Worm (Caenorhabditis elegans) whole organism, young adult: Measurements from ENCODE around the gene efn-2.
A peak's percentile ranks its signal among the peaks of the same experiment; 100 is the strongest.

Source experiments
- B0019.2 ChIP-seq: fragments of 200-800 bp; sonication (Bioruptor generic); conservative IDR thresholded peaks from 2 replicates; pipeline ENCODE4 v1.3.6; 2022; ENCODE audit warnings: missing genetic modification reagents, missing genetic modification characterization, missing compliant biosample characterization
- B0035.1 ChIP-seq: sonication (generic microtip); optimal IDR thresholded peaks from 2 replicates; lab custom pipeline; 2016; ENCODE audit warnings: missing genetic modification characterization, mild to moderate bottlenecking, missing compliant biosample characterization, missing genotype, missing genetic modification reagents
- B0336.3 ChIP-seq: fragments of 200-800 bp; sonication (Bioruptor generic); IDR thresholded peaks from 2 replicates; pipeline ENCODE4 v1.3.6; 2022; ENCODE audit warnings: missing genetic modification characterization, missing compliant biosample characterization
- D2030.7 ChIP-seq: fragments of 200-800 bp; sonication (Bioruptor generic); IDR thresholded peaks from 2 replicates; pipeline ENCODE4 v1.3.6; 2022; ENCODE audit warnings: missing genetic modification reagents, missing genetic modification characterization, missing compliant biosample characterization
- F10E7.11 ChIP-seq: sonication (generic microtip); optimal IDR thresholded peaks from 2 replicates; lab custom pipeline; 2017; ENCODE audit warnings: mild to moderate bottlenecking, missing genetic modification characterization, moderate library complexity, missing compliant biosample characterization
- F22D6.2 ChIP-seq: sonication (generic microtip); optimal IDR thresholded peaks from 2 replicates; lab custom pipeline; 2016; ENCODE audit warnings: mild to moderate bottlenecking, missing genetic modification characterization, missing compliant biosample characterization
- F33H1.4 ChIP-seq: fragments of 200-800 bp; sonication (Bioruptor generic); IDR thresholded peaks from 2 replicates; pipeline ENCODE4 v1.3.6; 2022; ENCODE audit warnings: missing genetic modification reagents, missing genetic modification characterization, missing compliant biosample characterization
- F37B4.10 ChIP-seq: fragments of 200-800 bp; sonication (Bioruptor generic); IDR thresholded peaks from 2 replicates; pipeline ENCODE4 v1.3.6; 2022; ENCODE audit warnings: missing genetic modification characterization, missing compliant biosample characterization
- F39B2.1 ChIP-seq: fragments of 200-800 bp; sonication (Bioruptor generic); IDR thresholded peaks from 2 replicates; pipeline ENCODE4 v1.3.6; 2022; ENCODE audit warnings: missing genetic modification reagents, missing genetic modification characterization, missing compliant biosample characterization
- Y53G8AR.9 ChIP-seq: fragments of 200-800 bp; sonication (Bioruptor generic); conservative IDR thresholded peaks from 2 replicates; pipeline ENCODE4 v1.3.6; 2022; ENCODE audit warnings: missing genetic modification reagents, missing genetic modification characterization, missing compliant biosample characterization
- Y67H2A.10 ChIP-seq: fragments of 200-800 bp; sonication (Bioruptor generic); conservative IDR thresholded peaks from 2 replicates; pipeline ENCODE4 v1.3.6; 2022; ENCODE audit warnings: missing genetic modification reagents, missing genetic modification characterization, missing compliant biosample characterization
- Y95B8A.8 ChIP-seq: fragments of 200-800 bp; sonication (Bioruptor generic); IDR thresholded peaks from 2 replicates; pipeline ENCODE4 v1.3.6; 2022; ENCODE audit warnings: missing genetic modification reagents, missing genetic modification characterization, missing compliant biosample characterization
- ZK185.1 ChIP-seq: sonication (generic microtip); optimal IDR thresholded peaks from 2 replicates; lab custom pipeline; 2016; ENCODE audit warnings: mild to moderate bottlenecking, missing genetic modification characterization, missing compliant biosample characterization; ENCODE audit not compliant: poor library complexity, severe bottlenecking
- attf-5 ChIP-seq: fragments of 200-800 bp; sonication (Bioruptor generic); optimal IDR thresholded peaks from 2 replicates; lab custom pipeline; 2018; ENCODE audit warnings: mild to moderate bottlenecking, missing genetic modification characterization, missing compliant biosample characterization
- ceh-27 ChIP-seq: fragments of 200-800 bp; sonication (Bioruptor generic); optimal IDR thresholded peaks from 2 replicates; lab custom pipeline; 2018; ENCODE audit warnings: mild to moderate bottlenecking, missing genetic modification characterization, moderate library complexity, missing compliant biosample characterization
- dpff-1 ChIP-seq: sonication (generic microtip); optimal IDR thresholded peaks from 2 replicates; lab custom pipeline; 2017; ENCODE audit warnings: mild to moderate bottlenecking, missing genetic modification characterization, missing compliant biosample characterization
- dpl-1 ChIP-seq: fragments of 150-350 bp; optimal IDR thresholded peaks from 2 replicates; lab custom pipeline; 2014; ENCODE audit warnings: missing biosample characterization, missing genetic modification reagents, missing genetic modification characterization
- efl-1 ChIP-seq: fragments of 150-350 bp; optimal IDR thresholded peaks from 2 replicates; lab custom pipeline; 2014; ENCODE audit warnings: missing biosample characterization, missing genetic modification reagents, missing genetic modification characterization
- fkh-3 ChIP-seq: sonication (generic microtip); optimal IDR thresholded peaks from 2 replicates; lab custom pipeline; 2016; ENCODE audit warnings: mild to moderate bottlenecking, missing genetic modification characterization, missing compliant biosample characterization
- hsf-1 ChIP-seq: fragments of 200-800 bp; sonication (Bioruptor generic); IDR thresholded peaks from 2 replicates; pipeline ENCODE4 v1.3.6; 2022; ENCODE audit warnings: missing genetic modification reagents, missing genetic modification characterization, missing compliant biosample characterization
- let-526 ChIP-seq: fragments of 200-800 bp; sonication (Bioruptor generic); IDR thresholded peaks from 2 replicates; pipeline ENCODE4 v1.3.6; 2022; ENCODE audit warnings: missing genetic modification reagents, missing genetic modification characterization, missing compliant biosample characterization
- let-607 ChIP-seq, 2 experiments: fragments of 200-800 bp in 1 of 2; sonication (Bioruptor generic) in 1 of 2; sonication (generic microtip) in 1 of 2; optimal IDR thresholded peaks; 2 replicates each; lab custom pipeline; 2016 to 2018; ENCODE audit warnings: mild to moderate bottlenecking in 2 of 2, missing compliant biosample characterization in 2 of 2, missing genetic modification characterization in 2 of 2, moderate library complexity in 2 of 2, missing genotype in 1 of 2
- lin-40 ChIP-seq: sonication (generic microtip); optimal IDR thresholded peaks from 2 replicates; lab custom pipeline; 2016; ENCODE audit warnings: missing genetic modification characterization, mild to moderate bottlenecking, missing compliant biosample characterization, missing genotype, missing genetic modification reagents
- lin-54 ChIP-seq: fragments of 200-800 bp; sonication (Bioruptor generic); optimal IDR thresholded peaks from 2 replicates; lab custom pipeline; 2018; ENCODE audit warnings: mild to moderate bottlenecking, missing genetic modification characterization, missing compliant biosample characterization
- madf-10 ChIP-seq: sonication (generic microtip); optimal IDR thresholded peaks from 2 replicates; lab custom pipeline; 2016; ENCODE audit warnings: mild to moderate bottlenecking, missing genetic modification characterization, missing compliant biosample characterization
- mcd-1 ChIP-seq: fragments of 200-800 bp; sonication (Bioruptor generic); IDR thresholded peaks from 2 replicates; pipeline ENCODE4 v1.3.6; 2022; ENCODE audit warnings: missing genetic modification reagents, missing genetic modification characterization, missing compliant biosample characterization
- mxl-1 ChIP-seq: sonication (generic microtip); optimal IDR thresholded peaks from 2 replicates; lab custom pipeline; 2016; ENCODE audit warnings: missing genetic modification characterization, missing compliant biosample characterization
- nhr-120 ChIP-seq: fragments of 200-800 bp; sonication (Bioruptor generic); IDR thresholded peaks from 2 replicates; pipeline ENCODE4 v1.3.6; 2022; ENCODE audit warnings: missing genetic modification characterization, missing compliant biosample characterization
- nhr-179 ChIP-seq: sonication (generic microtip); optimal IDR thresholded peaks from 2 replicates; lab custom pipeline; 2016; ENCODE audit warnings: mild to moderate bottlenecking, missing genetic modification characterization, missing compliant biosample characterization
- nhr-80 ChIP-seq: sonication (generic microtip); optimal IDR thresholded peaks from 2 replicates; lab custom pipeline; 2016; ENCODE audit warnings: missing genetic modification characterization, missing compliant biosample characterization
- rec-8 ChIP-seq, 2 experiments: sonication (generic microtip); optimal IDR thresholded peaks; 2 replicates each; lab custom pipeline; 2016; ENCODE audit warnings: mild to moderate bottlenecking in 2 of 2, missing genetic modification characterization in 2 of 2, missing genetic modification reagents in 2 of 2, missing genotype in 2 of 2, missing biosample characterization in 1 of 2, missing compliant biosample characterization in 1 of 2, moderate library complexity in 1 of 2
- sdz-38 ChIP-seq: sonication (generic microtip); optimal IDR thresholded peaks from 2 replicates; lab custom pipeline; 2016; ENCODE audit warnings: missing genotype, missing genetic modification characterization, missing compliant biosample characterization
- sea-2 ChIP-seq: fragments of 200-800 bp; sonication (Bioruptor generic); IDR thresholded peaks from 2 replicates; pipeline ENCODE4 v1.3.6; 2022; ENCODE audit warnings: missing genetic modification characterization, missing compliant biosample characterization
- snpc-3.4 ChIP-seq: sonication (generic microtip); optimal IDR thresholded peaks from 2 replicates; lab custom pipeline; 2017; ENCODE audit warnings: missing genetic modification characterization, mild to moderate bottlenecking, missing compliant biosample characterization, antibody characterized with exemption, moderate library complexity, missing genotype, missing genetic modification reagents
- tlf-1 ChIP-seq: fragments of 200-800 bp; sonication (Bioruptor generic); optimal IDR thresholded peaks from 2 replicates; lab custom pipeline; 2018; ENCODE audit warnings: mild to moderate bottlenecking, missing genetic modification characterization, missing compliant biosample characterization
- unc-130 ChIP-seq: sonication (generic microtip); optimal IDR thresholded peaks from 2 replicates; lab custom pipeline; 2016; ENCODE audit warnings: missing genetic modification reagents, missing genetic modification characterization, missing compliant biosample characterization
- unc-62 ChIP-seq: fragments of 150-350 bp; optimal IDR thresholded peaks from 2 replicates; lab custom pipeline; 2014; ENCODE audit warnings: missing biosample characterization, missing genetic modification reagents, missing genetic modification characterization
- zfh-2 ChIP-seq: fragments of 200-800 bp; sonication (Bioruptor generic); conservative IDR thresholded peaks from 2 replicates; pipeline ENCODE4 v1.3.6; 2022; ENCODE audit warnings: missing genetic modification reagents, missing genetic modification characterization, missing compliant biosample characterization
- ztf-18 ChIP-seq: sonication (generic microtip); optimal IDR thresholded peaks from 2 replicates; lab custom pipeline; 2016; ENCODE audit warnings: missing genotype, mild to moderate bottlenecking, missing genetic modification characterization, missing compliant biosample characterization
- ztf-22 ChIP-seq: fragments of 200-800 bp; sonication (Bioruptor generic); optimal IDR thresholded peaks from 2 replicates; lab custom pipeline; 2018; ENCODE audit warnings: mild to moderate bottlenecking, missing genetic modification characterization, moderate library complexity, missing compliant biosample characterization
- ztf-3 ChIP-seq: fragments of 200-800 bp; sonication (Bioruptor generic); optimal IDR thresholded peaks from 2 replicates; lab custom pipeline; 2018; ENCODE audit warnings: mild to moderate bottlenecking, missing genetic modification characterization, missing compliant biosample characterization
- ztf-6 ChIP-seq: fragments of 200-800 bp; sonication (Bioruptor generic); IDR thresholded peaks from 2 replicates; pipeline ENCODE4 v1.3.6; 2022; ENCODE audit warnings: missing genetic modification reagents, missing genetic modification characterization, missing compliant biosample characterization

Gene efn-2

DNA sequence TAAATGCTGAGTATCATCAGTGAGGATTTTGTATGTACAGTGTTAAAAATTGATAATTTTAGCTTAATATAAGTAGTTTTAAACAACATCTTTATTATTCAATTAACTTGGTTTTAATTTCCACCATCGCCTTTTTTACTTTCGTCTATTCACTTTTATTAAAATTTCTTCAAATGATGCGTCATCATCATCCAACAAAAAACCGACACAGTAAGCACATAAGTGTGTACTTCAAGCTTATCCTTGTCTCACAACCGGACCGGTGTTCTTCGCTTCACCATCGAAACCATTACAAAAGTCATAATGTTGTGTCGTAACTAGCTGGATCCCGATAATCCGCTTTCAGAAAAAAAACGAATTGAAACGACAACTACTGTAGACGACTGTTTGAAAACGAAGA is 20.4 kb downstream of the efn-2 start, which contains the start of gene C43F9.11:
Gene C43F9.11, plus strand, starts transcription at position 301 of the 400 bp plus-strand sequence.
- TF ChIP-seq lin-40 (tag; lab: Kevin White, UChicago) = no peak
- TF ChIP-seq ZK185.1 (tag; lab: Kevin White, UChicago) = no peak
- TF ChIP-seq sea-2 (GFP tag; lab: Robert Waterston, UW) = no peak
- no peak for TF ChIP-seq fkh-3 (tag; lab: Kevin White, UChicago)
- no peak for TF ChIP-seq D2030.7 (GFP tag; lab: Robert Waterston, UW)
- TF ChIP-seq hsf-1 = no peak
- TF ChIP-seq mxl-1 (tag; lab: Kevin White, UChicago) = no peak
- TF ChIP-seq zfh-2 (GFP tag; lab: Robert Waterston, UW) = no peak
- no peak for TF ChIP-seq F39B2.1 (GFP tag; lab: Robert Waterston, UW)
- TF ChIP-seq dpff-1 = no peak
- TF ChIP-seq ceh-27 = no peak
- TF ChIP-seq tlf-1 (GFP tag; lab: Kevin White, UChicago) = no peak

DNA sequence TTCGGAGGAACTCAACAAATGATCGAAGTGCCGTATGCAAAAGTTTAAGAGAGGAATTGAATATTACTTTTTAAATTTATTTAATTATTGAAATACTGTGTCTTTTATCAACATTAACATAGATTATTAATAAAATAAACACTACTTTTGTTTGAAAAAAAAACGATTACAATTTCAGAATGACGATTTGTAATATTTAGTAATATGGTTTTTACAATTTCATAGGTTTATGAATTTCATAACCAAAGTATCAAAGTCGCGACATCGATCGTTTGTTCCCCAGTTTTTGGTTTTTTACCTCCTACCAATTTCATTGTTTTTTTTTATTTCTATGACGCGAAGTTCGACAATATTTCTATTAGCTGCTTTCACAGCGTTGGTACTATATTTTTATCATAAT is 23.8 kb downstream of the efn-2 start, which contains the start of gene R09H10.1:
Gene R09H10.1, plus strand, starts transcription at position 301 of the 400 bp plus-strand sequence.
- no peak for TF ChIP-seq let-607 (tag; optimal IDR thresholded peaks at IDR 0.05; lab: Kevin White, UChicago)
- TF ChIP-seq ztf-6 (GFP tag; lab: Robert Waterston, UW) = no peak
- TF ChIP-seq nhr-120 (GFP tag; lab: Robert Waterston, UW) = no peak
- TF ChIP-seq zfh-2 (GFP tag; lab: Robert Waterston, UW) = no peak
- TF ChIP-seq unc-130 (GFP tag; lab: Kevin White, UChicago) = no peak
- no peak for TF ChIP-seq Y53G8AR.9 (GFP tag; lab: Robert Waterston, UW)

DNA sequence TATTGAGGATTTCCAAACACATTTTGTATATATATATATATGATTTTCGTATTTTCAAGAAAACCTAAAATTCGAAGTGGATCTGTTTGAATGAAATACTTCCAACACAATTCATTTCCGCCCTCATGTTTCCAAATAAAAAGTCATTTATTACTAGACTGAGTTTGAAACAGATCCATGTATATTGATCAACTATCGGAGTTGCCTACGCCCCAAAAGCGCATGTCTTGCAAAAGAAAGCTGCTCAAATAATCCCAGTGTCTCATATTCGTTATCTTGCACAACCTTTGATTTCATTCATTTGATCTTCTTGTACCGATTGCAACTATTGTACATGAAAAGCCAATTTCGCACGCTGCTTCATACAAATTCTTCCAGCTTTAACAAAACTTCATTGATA is 26.5 kb downstream of the efn-2 start, which contains the start of gene R09H10.2:
Gene R09H10.2, plus strand, starts transcription at position 301 of the 400 bp plus-strand sequence.
- no peak for TF ChIP-seq ztf-18
- no peak for TF ChIP-seq rec-8 (tag; optimal IDR thresholded peaks at IDR 0.05; lab: Kevin White, UChicago)
- TF ChIP-seq F22D6.2 (tag; lab: Kevin White, UChicago) = no peak
- no peak for TF ChIP-seq nhr-179
- no peak for TF ChIP-seq F39B2.1 (GFP tag; lab: Robert Waterston, UW)
- TF ChIP-seq ztf-3 (GFP tag; lab: Kevin White, UChicago) = no peak
- no peak for TF ChIP-seq ztf-6 (GFP tag; lab: Robert Waterston, UW)
- TF ChIP-seq Y67H2A.10 = no peak
- no peak for TF ChIP-seq D2030.7 (GFP tag; lab: Robert Waterston, UW)
- TF ChIP-seq sdz-38 (tag; lab: Kevin White, UChicago) = no peak
- TF ChIP-seq, all 124 proteins: peak for 0

DNA sequence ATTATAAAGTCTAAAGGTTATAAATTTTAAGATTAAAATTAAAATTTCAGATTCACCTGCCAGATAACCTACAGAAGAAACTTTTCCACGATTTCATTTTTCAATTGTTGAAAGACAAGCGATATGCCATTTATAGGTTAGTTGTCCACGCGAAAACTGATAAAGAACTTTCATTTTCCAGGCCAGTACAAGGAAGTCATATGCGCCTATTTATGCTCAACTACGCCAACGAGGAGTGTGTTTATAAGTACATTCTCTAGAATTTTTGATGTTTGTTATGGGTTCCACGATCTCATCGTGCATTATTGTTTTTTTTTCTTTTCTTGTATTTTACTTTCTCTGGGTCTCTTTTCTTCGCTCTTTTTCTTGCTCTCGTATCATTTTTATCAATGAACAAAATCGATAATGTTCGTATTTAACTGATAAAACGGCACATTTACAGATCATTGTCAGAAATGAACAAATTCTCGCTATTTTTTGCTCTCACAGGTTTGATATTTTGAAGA is 30.5 kb downstream of the efn-2 start, which contains the start of gene R09H10.3:
Gene R09H10.3, plus strand, starts transcription at position 456 of the 506 bp plus-strand sequence.
- TF ChIP-seq madf-10 (tag; lab: Kevin White, UChicago) (no peak), let-607 (tag; optimal IDR thresholded peaks at IDR 0.05; lab: Kevin White, UChicago) (peak in 1 of 2 experiments; percentile 1), lin-54 (GFP tag; lab: Kevin White, UChicago) (no peak), nhr-80 (peak; percentile 75)

DNA sequence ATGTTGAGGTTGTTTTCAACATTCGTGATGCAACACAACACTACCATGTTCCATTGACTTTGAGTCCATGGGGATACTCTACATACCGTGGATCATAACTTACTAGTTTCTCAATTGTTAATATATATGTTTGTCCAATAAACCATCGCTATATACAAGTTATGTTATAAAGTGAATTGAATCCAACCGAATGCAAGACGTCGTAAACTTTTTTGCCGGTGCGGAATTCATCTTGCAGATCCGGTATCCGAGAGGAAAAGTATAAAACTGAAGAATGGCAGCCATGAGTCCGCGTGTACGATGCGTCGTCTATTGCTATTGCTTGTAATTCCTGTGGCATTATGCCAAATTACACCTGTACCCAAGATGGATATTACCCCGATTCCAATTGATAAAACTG is 32.1 kb downstream of the efn-2 start, which contains the start of gene R09H10.6:
Gene R09H10.6, plus strand, starts transcription at position 301 of the 400 bp plus-strand sequence.
- TF ChIP-seq F10E7.11 = no peak
- no peak for TF ChIP-seq unc-62
- TF ChIP-seq let-526 (GFP tag; lab: Robert Waterston, UW) = no peak
- no peak for TF ChIP-seq ceh-27
- TF ChIP-seq ztf-22 (GFP tag; lab: Kevin White, UChicago) = no peak
- TF ChIP-seq snpc-3.4 (tag; lab: Kevin White, UChicago) = no peak
- no peak for TF ChIP-seq B0336.3 (GFP tag; lab: Robert Waterston, UW)
- TF ChIP-seq F37B4.10 (GFP tag; lab: Robert Waterston, UW) = no peak
- no peak for TF ChIP-seq dpl-1 (GFP tag; lab: Kevin White, UChicago)
- no peak for TF ChIP-seq B0035.1 (tag; lab: Kevin White, UChicago)
- TF ChIP-seq B0019.2 (GFP tag; lab: Robert Waterston, UW) = no peak
- no peak for TF ChIP-seq Y95B8A.8 (GFP tag; lab: Robert Waterston, UW)
- TF ChIP-seq F33H1.4 (GFP tag; lab: Robert Waterston, UW) = no peak
- no peak for TF ChIP-seq efl-1
- no peak for TF ChIP-seq mcd-1 (GFP tag; lab: Robert Waterston, UW)
- no peak for TF ChIP-seq attf-5 (GFP tag; lab: Kevin White, UChicago)
